Fruit fly (Drosophila melanogaster) whole organism, embryonic: ENCODE data around the gene Tango2.

ENCODE experiments used
- Atf3 ChIP-seq: fragments of 200-800 bp; sonication (Bioruptor generic); optimal IDR thresholded peaks from 3 replicates; lab custom pipeline; 2016; ENCODE audit warnings: missing biosample characterization, missing genetic modification characterization
- Atf6 ChIP-seq: fragments of 200-800 bp; sonication (Bioruptor generic); IDR thresholded peaks from 2 replicates; pipeline ENCODE4 v1.3.6; 2022; ENCODE audit warnings: missing biosample characterization, missing genetic modification characterization
- B-H2 ChIP-seq: fragments of 200-800 bp; sonication (Bioruptor generic); optimal IDR thresholded peaks from 2 replicates; lab custom pipeline; 2018; ENCODE audit warnings: missing biosample characterization, mild to moderate bottlenecking, missing genetic modification characterization
- Bdp1 ChIP-seq: fragments of 200-800 bp; sonication (Bioruptor generic); optimal IDR thresholded peaks from 3 replicates; lab custom pipeline; 2016; ENCODE audit warnings: missing biosample characterization, missing genetic modification characterization
- CG10267 ChIP-seq: fragments of 200-800 bp; sonication (Bioruptor generic); optimal IDR thresholded peaks from 2 replicates; lab custom pipeline; 2018; ENCODE audit warnings: missing biosample characterization, mild to moderate bottlenecking, missing genetic modification characterization, moderate library complexity
- CG11723 ChIP-seq: fragments of 200-800 bp; sonication (Bioruptor generic); optimal IDR thresholded peaks from 2 replicates; lab custom pipeline; 2017; ENCODE audit warnings: missing biosample characterization, mild to moderate bottlenecking, missing genetic modification characterization
- CG12071 ChIP-seq: fragments of 200-800 bp; sonication (Bioruptor generic); optimal IDR thresholded peaks from 3 replicates; lab custom pipeline; 2018; ENCODE audit warnings: missing biosample characterization, mild to moderate bottlenecking, missing genetic modification characterization
- CG13287 ChIP-seq: fragments of 200-800 bp; sonication (Bioruptor generic); IDR thresholded peaks from 2 replicates; pipeline ENCODE4 v1.3.6; 2022; ENCODE audit warnings: missing biosample characterization, missing genetic modification characterization; ENCODE audit not compliant: partially characterized antibody
- CG13894 ChIP-seq: fragments of 200-800 bp; sonication (Bioruptor generic); optimal IDR thresholded peaks from 3 replicates; lab custom pipeline; 2018; ENCODE audit warnings: missing biosample characterization, mild to moderate bottlenecking, missing genetic modification characterization, moderate library complexity
- CG14050 ChIP-seq: fragments of 200-800 bp; sonication (Bioruptor generic); IDR thresholded peaks from 3 replicates; pipeline ENCODE4 v1.3.6; 2022; ENCODE audit warnings: missing biosample characterization, missing genetic modification characterization
- CG15073 ChIP-seq: fragments of 200-800 bp; sonication (Bioruptor generic); optimal IDR thresholded peaks from 2 replicates; lab custom pipeline; 2016; ENCODE audit warnings: missing biosample characterization, missing genetic modification characterization
- CG17568 ChIP-seq: fragments of 200-800 bp; sonication (Bioruptor generic); optimal IDR thresholded peaks from 2 replicates; lab custom pipeline; 2018; ENCODE audit warnings: missing biosample characterization, mild to moderate bottlenecking, missing genetic modification characterization, moderate library complexity
- CG18011 ChIP-seq: fragments of 200-800 bp; sonication (Bioruptor generic); optimal IDR thresholded peaks from 2 replicates; lab custom pipeline; 2017; ENCODE audit warnings: missing biosample characterization, missing genetic modification characterization, mild to moderate bottlenecking, moderate library complexity, missing genotype
- CG2199 ChIP-seq: fragments of 200-800 bp; sonication (Bioruptor generic); IDR thresholded peaks from 3 replicates; pipeline ENCODE4 v1.3.6; 2022; ENCODE audit warnings: missing biosample characterization, missing genetic modification characterization
- CG2875 ChIP-seq: fragments of 200-800 bp; sonication (Bioruptor generic); optimal IDR thresholded peaks from 2 replicates; lab custom pipeline; 2017; ENCODE audit warnings: missing biosample characterization, mild to moderate bottlenecking, missing genetic modification characterization, missing genetic modification reagents
- CG30403 ChIP-seq: fragments of 200-800 bp; sonication (Bioruptor generic); optimal IDR thresholded peaks from 3 replicates; lab custom pipeline; 2016; ENCODE audit warnings: missing biosample characterization, missing genetic modification characterization
- CG6813 ChIP-seq: fragments of 200-800 bp; sonication (Bioruptor generic); optimal IDR thresholded peaks from 2 replicates; lab custom pipeline; 2017; ENCODE audit warnings: missing biosample characterization, missing genetic modification characterization, mild to moderate bottlenecking, moderate library complexity, missing genetic modification reagents
- CG7271 ChIP-seq: fragments of 200-800 bp; sonication (Bioruptor generic); optimal IDR thresholded peaks from 2 replicates; lab custom pipeline; 2018; ENCODE audit warnings: missing biosample characterization, mild to moderate bottlenecking, missing genetic modification characterization, moderate library complexity
- CG7786 ChIP-seq: fragments of 200-800 bp; sonication (Bioruptor generic); optimal IDR thresholded peaks from 2 replicates; lab custom pipeline; 2016; ENCODE audit warnings: missing biosample characterization, missing genetic modification characterization
- CG8478 ChIP-seq: fragments of >200 bp; optimal IDR thresholded peaks from 2 replicates; lab custom pipeline; 2018
- CG9215 ChIP-seq: fragments of 200-800 bp; sonication (Bioruptor generic); IDR thresholded peaks from 2 replicates; pipeline ENCODE4 v1.3.6; 2022; ENCODE audit warnings: missing biosample characterization, missing genetic modification characterization
- CG9437 ChIP-seq: fragments of 200-800 bp; sonication (Bioruptor generic); optimal IDR thresholded peaks from 2 replicates; lab custom pipeline; 2018; ENCODE audit warnings: missing biosample characterization, mild to moderate bottlenecking, missing genetic modification characterization
- CrebB ChIP-seq: fragments of 200-800 bp; sonication (Bioruptor generic); optimal IDR thresholded peaks from 3 replicates; lab custom pipeline; 2018; ENCODE audit warnings: missing biosample characterization, mild to moderate bottlenecking, missing genetic modification characterization
- Dfd ChIP-seq, 2 experiments: fragments of >200 bp; optimal IDR thresholded peaks; 2 replicates each; lab custom pipeline; 2017; ENCODE audit warnings: missing biosample characterization in 2 of 2, missing genetic modification characterization in 2 of 2
- Elba2 ChIP-seq: fragments of 200-800 bp; sonication (Bioruptor generic); optimal IDR thresholded peaks from 3 replicates; lab custom pipeline; 2016; ENCODE audit warnings: missing biosample characterization, missing genetic modification characterization
- GATAe ChIP-seq: fragments of 200-800 bp; sonication (Bioruptor generic); conservative IDR thresholded peaks from 2 replicates; pipeline ENCODE4 v1.3.6; 2022; ENCODE audit warnings: missing biosample characterization, missing genetic modification characterization
- HmgZ ChIP-seq: fragments of 200-800 bp; sonication (Bioruptor generic); optimal IDR thresholded peaks from 2 replicates; lab custom pipeline; 2018; ENCODE audit warnings: missing biosample characterization, mild to moderate bottlenecking, missing genetic modification characterization
- Optix ChIP-seq: fragments of 200-800 bp; sonication (Bioruptor generic); IDR thresholded peaks from 3 replicates; pipeline ENCODE4 v1.3.6; 2022; ENCODE audit warnings: missing biosample characterization, missing genetic modification characterization
- Poxn ChIP-seq: fragments of 200-800 bp; sonication (Bioruptor generic); IDR thresholded peaks from 2 replicates; pipeline ENCODE4 v1.3.6; 2022; ENCODE audit warnings: missing biosample characterization, missing genetic modification characterization
- Ptx1 ChIP-seq: fragments of 200-800 bp; sonication (Bioruptor generic); IDR thresholded peaks from 2 replicates; pipeline ENCODE4 v1.3.6; 2022; ENCODE audit warnings: missing biosample characterization, missing genetic modification characterization
- Side ChIP-seq: fragments of 200-800 bp; sonication (Bioruptor generic); optimal IDR thresholded peaks from 2 replicates; lab custom pipeline; 2016; ENCODE audit warnings: missing biosample characterization, missing genetic modification characterization
- Sin3A ChIP-seq: fragments of >200 bp; optimal IDR thresholded peaks from 2 replicates; lab custom pipeline; 2018
- Sox102F ChIP-seq: fragments of 200-800 bp; sonication (Bioruptor generic); optimal IDR thresholded peaks from 2 replicates; lab custom pipeline; 2018; ENCODE audit warnings: missing biosample characterization, mild to moderate bottlenecking, missing genetic modification characterization, moderate library complexity
- aop ChIP-seq: fragments of 200-800 bp; sonication (Bioruptor generic); IDR thresholded peaks from 2 replicates; pipeline ENCODE4 v1.3.6; 2022; ENCODE audit warnings: missing biosample characterization, missing genetic modification characterization
- ap ChIP-seq: fragments of 200-800 bp; sonication (Bioruptor generic); IDR thresholded peaks from 2 replicates; pipeline ENCODE4 v1.3.6; 2022; ENCODE audit warnings: missing biosample characterization, missing genetic modification characterization
- chm ChIP-seq: fragments of 200-800 bp; sonication (Bioruptor generic); IDR thresholded peaks from 2 replicates; pipeline ENCODE4 v1.3.6; 2022; ENCODE audit warnings: missing biosample characterization, missing genetic modification characterization
- crp ChIP-seq, 2 experiments: fragments of 200-800 bp; sonication (Bioruptor generic); optimal IDR thresholded peaks; 2 replicates in 1 of 2; 3 replicates in 1 of 2; lab custom pipeline; 2017; ENCODE audit warnings: missing biosample characterization in 2 of 2, missing genetic modification characterization in 2 of 2, mild to moderate bottlenecking in 1 of 2, moderate library complexity in 1 of 2
- dpn ChIP-seq, 2 experiments: fragments of 200-800 bp; sonication (Bioruptor generic); optimal IDR thresholded peaks; 3 replicates each; lab custom pipeline; 2016; ENCODE audit warnings: missing biosample characterization in 2 of 2, missing genetic modification characterization in 2 of 2
- eve ChIP-seq, 2 experiments: fragments of >200 bp; optimal IDR thresholded peaks; 2 replicates each; lab custom pipeline; 2017; ENCODE audit warnings: missing biosample characterization in 2 of 2, missing genetic modification characterization in 2 of 2
- gem ChIP-seq: fragments of 200-800 bp; sonication (Bioruptor generic); optimal IDR thresholded peaks from 2 replicates; lab custom pipeline; 2019; ENCODE audit warnings: missing biosample characterization, mild to moderate bottlenecking, missing genetic modification characterization, moderate library complexity
- gsb ChIP-seq: fragments of 200-800 bp; sonication (Bioruptor generic); IDR thresholded peaks from 2 replicates; pipeline ENCODE4 v1.3.6; 2022; ENCODE audit warnings: missing biosample characterization, missing genetic modification characterization
- ham ChIP-seq: fragments of 200-800 bp; sonication (Bioruptor generic); IDR thresholded peaks from 2 replicates; pipeline ENCODE4 v1.3.6; 2022; ENCODE audit warnings: missing biosample characterization, missing genetic modification characterization
- lov ChIP-seq, 2 experiments: fragments of 200-800 bp in 1 of 2; fragments of >200 bp in 1 of 2; sonication (Bioruptor generic) in 1 of 2; IDR thresholded peaks in 1 of 2; optimal IDR thresholded peaks in 1 of 2; 2 replicates in 1 of 2; 3 replicates in 1 of 2; pipeline versions ENCODE4 v1.3.6 to Lab custom; 2017 to 2022; ENCODE audit warnings: missing biosample characterization in 1 of 2, missing genetic modification characterization in 1 of 2
- oc ChIP-seq: fragments of 200-800 bp; sonication (Bioruptor generic); optimal IDR thresholded peaks from 2 replicates; lab custom pipeline; 2018; ENCODE audit warnings: missing biosample characterization, mild to moderate bottlenecking, missing genetic modification characterization, moderate library complexity
- pho ChIP-seq: fragments of 200-800 bp; sonication (Bioruptor generic); optimal IDR thresholded peaks from 2 replicates; lab custom pipeline; 2016; ENCODE audit warnings: missing biosample characterization, missing genetic modification characterization
- pnt ChIP-seq: fragments of 200-800 bp; sonication (Bioruptor generic); optimal IDR thresholded peaks from 3 replicates; lab custom pipeline; 2016; ENCODE audit warnings: missing biosample characterization, missing genetic modification characterization
- prd ChIP-seq, 3 experiments: fragments of >200 bp in 2 of 3; fragments of 200-800 bp in 1 of 3; sonication (Bioruptor generic) in 1 of 3; optimal IDR thresholded peaks in 2 of 3; IDR thresholded peaks in 1 of 3; 2 replicates in 2 of 3; 3 replicates in 1 of 3; pipeline versions ENCODE4 v1.3.6 to Lab custom; 2017 to 2022; ENCODE audit warnings: missing biosample characterization in 1 of 3, missing genetic modification characterization in 1 of 3
- row ChIP-seq: fragments of 200-800 bp; sonication (Bioruptor generic); IDR thresholded peaks from 3 replicates; pipeline ENCODE4 v1.3.6; 2022; ENCODE audit warnings: missing biosample characterization, missing genetic modification characterization
- sc ChIP-seq, 3 experiments: fragments of >200 bp in 2 of 3; fragments of 200-800 bp in 1 of 3; sonication (Bioruptor generic) in 1 of 3; optimal IDR thresholded peaks; 2 replicates in 2 of 3; 3 replicates in 1 of 3; lab custom pipeline; 2017; ENCODE audit warnings: mild to moderate bottlenecking in 1 of 3, missing biosample characterization in 1 of 3, missing genetic modification characterization in 1 of 3, missing genetic modification reagents in 1 of 3
- tgo ChIP-seq: fragments of 200-800 bp; sonication (Bioruptor generic); IDR thresholded peaks from 3 replicates; pipeline ENCODE4 v1.3.6; 2022; ENCODE audit warnings: missing biosample characterization, missing genetic modification characterization

The Tango2 gene

dm6 chrX:13644696-13645393 is 28.1 kb downstream of the Tango2 start (continued):
- peak; percentile 67 for TF ChIP-seq gem
- no peak for TF ChIP-seq row (GFP tag; lab: Robert Waterston, UW)
- peak; percentile 7 for TF ChIP-seq CG12071
- TF ChIP-seq CG13894 = no peak
- peak; percentile 63 for TF ChIP-seq CG17568 (GFP tag; lab: Kevin White, UChicago)
- no peak for TF ChIP-seq crp (GFP tag; optimal IDR thresholded peaks at IDR 0.05; lab: Kevin White, UChicago)
- TF ChIP-seq CG6813 (GFP tag; lab: Kevin White, UChicago) = peak; percentile 61
- no peak for TF ChIP-seq CG9215
- no peak for TF ChIP-seq prd (optimal IDR thresholded peaks at IDR 0.05; lab: Kevin White, UChicago)
- TF ChIP-seq prd (GFP tag; IDR thresholded peaks at IDR 0.05; lab: Robert Waterston, UW) = no peak
- TF ChIP-seq ham (GFP tag; lab: Robert Waterston, UW) = no peak
- TF ChIP-seq Ptx1 (GFP tag; lab: Robert Waterston, UW) = no peak
- TF ChIP-seq gsb (GFP tag; lab: Robert Waterston, UW) = no peak
- TF ChIP-seq CrebB (tag; lab: Kevin White, UChicago) = no peak
- no peak for TF ChIP-seq pnt (GFP tag; lab: Kevin White, UChicago)
- TF ChIP-seq GATAe (GFP tag; lab: Robert Waterston, UW) = no peak
- TF ChIP-seq oc (tag; lab: Kevin White, UChicago) = no peak
- TF ChIP-seq Dfd (GFP tag; optimal IDR thresholded peaks at IDR 0.05; lab: Kevin White, UChicago) = no peak
- no peak for TF ChIP-seq B-H2 (GFP tag; lab: Kevin White, UChicago)
- no peak for TF ChIP-seq Sin3A (lab: Kevin White, UChicago)
- no peak for TF ChIP-seq Atf6
- no peak for TF ChIP-seq Side (GFP tag; lab: Kevin White, UChicago)
- TF ChIP-seq sc (optimal IDR thresholded peaks at IDR 0.05; lab: Kevin White, UChicago) = no peak
- peak; percentile 59 for TF ChIP-seq sc (GFP tag; optimal IDR thresholded peaks at IDR 0.05; lab: Kevin White, UChicago)
- TF ChIP-seq eve (GFP tag; optimal IDR thresholded peaks at IDR 0.05; lab: Kevin White, UChicago) = no peak
- TF ChIP-seq chm = no peak
- TF ChIP-seq Bdp1 (GFP tag; lab: Kevin White, UChicago) = no peak
- TF ChIP-seq pho (GFP tag; lab: Kevin White, UChicago) = no peak
- no peak for TF ChIP-seq CG13287
- no peak for TF ChIP-seq Optix (GFP tag; lab: Robert Waterston, UW)
- TF ChIP-seq tgo = no peak
- TF ChIP-seq HmgZ (tag; lab: Kevin White, UChicago) = no peak
- no peak for TF ChIP-seq CG8478 (lab: Kevin White, UChicago)
- TF ChIP-seq Elba2 (GFP tag; lab: Kevin White, UChicago) = no peak
- no peak for TF ChIP-seq CG18011 (GFP tag; lab: Kevin White, UChicago)
- peak; percentile 69 for TF ChIP-seq CG2875
- TF ChIP-seq CG10267 (tag; lab: Kevin White, UChicago) = peak; percentile 12
- TF ChIP-seq CG15073 (GFP tag; lab: Kevin White, UChicago) = no peak
- TF ChIP-seq CG11723 (GFP tag; lab: Kevin White, UChicago) = no peak
- no peak for TF ChIP-seq Poxn (GFP tag; lab: Robert Waterston, UW)
- no peak for TF ChIP-seq CG2199 (GFP tag; lab: Robert Waterston, UW)
- TF ChIP-seq lov (optimal IDR thresholded peaks at IDR 0.05; lab: Kevin White, UChicago) = no peak
- TF ChIP-seq lov (GFP tag; IDR thresholded peaks at IDR 0.05; lab: Robert Waterston, UW) = no peak
- TF ChIP-seq CG7271 (tag; lab: Kevin White, UChicago) = peak; percentile 5
- no peak for TF ChIP-seq CG9437 (GFP tag; lab: Kevin White, UChicago)
- TF ChIP-seq Atf3 (GFP tag; lab: Kevin White, UChicago) = no peak
- peak; percentile 62 for TF ChIP-seq Sox102F (GFP tag; lab: Kevin White, UChicago)
- no peak for TF ChIP-seq CG14050 (GFP tag; lab: Robert Waterston, UW)
- no peak for TF ChIP-seq CG7786 (GFP tag; lab: Kevin White, UChicago)
- no peak for TF ChIP-seq dpn (GFP tag; optimal IDR thresholded peaks at IDR 0.05; lab: Kevin White, UChicago)
- no peak for TF ChIP-seq ap
- no peak for TF ChIP-seq aop (GFP tag; lab: Robert Waterston, UW)
- TF ChIP-seq CG30403 (GFP tag; lab: Kevin White, UChicago) = no peak
